Fruit fly (Drosophila melanogaster) whole organism, pupa: Measurements from ENCODE around the gene FoxL1.

Experiments
- CG12605 ChIP-seq: fragments of 200-800 bp; sonication (Bioruptor generic); IDR thresholded peaks from 2 replicates; pipeline ENCODE4 v1.3.6; 2022; ENCODE audit warnings: missing biosample characterization, missing genetic modification characterization
- CG15710 ChIP-seq: fragments of 200-800 bp; sonication (Bioruptor generic); optimal IDR thresholded peaks from 2 replicates; lab custom pipeline; 2018; ENCODE audit warnings: missing biosample characterization, mild to moderate bottlenecking, missing genetic modification characterization, moderate library complexity
- CG17806 ChIP-seq: fragments of 200-800 bp; sonication (Bioruptor generic); optimal IDR thresholded peaks from 2 replicates; lab custom pipeline; 2018; ENCODE audit warnings: missing biosample characterization, mild to moderate bottlenecking, missing genetic modification characterization, moderate library complexity
- CG34367 ChIP-seq: fragments of 200-800 bp; sonication (Bioruptor generic); optimal IDR thresholded peaks from 2 replicates; lab custom pipeline; 2018; ENCODE audit warnings: missing biosample characterization, mild to moderate bottlenecking, missing genetic modification characterization
- CG4496 ChIP-seq: fragments of 200-800 bp; sonication (Bioruptor generic); IDR thresholded peaks from 3 replicates; pipeline ENCODE4 v1.3.6; 2022; ENCODE audit warnings: missing biosample characterization, missing genetic modification characterization
- CG8301 ChIP-seq: fragments of 200-800 bp; sonication (Bioruptor generic); optimal IDR thresholded peaks from 2 replicates; lab custom pipeline; 2018; ENCODE audit warnings: missing biosample characterization, mild to moderate bottlenecking, missing genetic modification characterization
- D1 ChIP-seq: fragments of 200-800 bp; sonication (Bioruptor generic); optimal IDR thresholded peaks from 2 replicates; lab custom pipeline; 2018; ENCODE audit warnings: missing biosample characterization, mild to moderate bottlenecking, missing genetic modification characterization, moderate library complexity
- rn ChIP-seq: fragments of 200-800 bp; sonication (Bioruptor generic); IDR thresholded peaks from 2 replicates; pipeline ENCODE4 v1.3.6; 2022; ENCODE audit warnings: missing biosample characterization, missing genetic modification characterization

- no peak for TF ChIP-seq D1 (tag; lab: Kevin White, UChicago)
- TF ChIP-seq CG8301 (tag; lab: Kevin White, UChicago), result no peak
- TF ChIP-seq CG15710, result no peak
- no peak for TF ChIP-seq rn (GFP tag; lab: Robert Waterston, UW)
- TF ChIP-seq CG34367 (tag; lab: Kevin White, UChicago), result no peak
- no peak for TF ChIP-seq CG12605 (GFP tag; lab: Robert Waterston, UW)
- no peak for TF ChIP-seq CG17806 (tag; lab: Kevin White, UChicago)
- TF ChIP-seq CG4496 (GFP tag; lab: Robert Waterston, UW), result no peak
These were observed 38.7 kb upstream of the FoxL1 start for dm6 chr3L:3980027-3980426.
